Worm (Caenorhabditis elegans): Measurements from ENCODE around the gene F44A2.3.

Gene F44A2.3

ce11 chrV:9334216-9334615 is 29.0 kb downstream of the F44A2.3 start, which contains the start of gene ucp-4:
Gene ucp-4, plus strand, starts transcription at chrV:9334298.
- no peak for TF ChIP-seq blmp-1 (tag; optimal IDR thresholded peaks at IDR 0.05)
- TF ChIP-seq ces-1 (GFP tag; optimal IDR thresholded peaks at IDR 0.05): no peak
- no peak for TF ChIP-seq nhr-2 (tag; optimal IDR thresholded peaks at IDR 0.05)
- no peak for TF ChIP-seq nhr-237 (tag; optimal IDR thresholded peaks at IDR 0.05)
- no peak for TF ChIP-seq unc-62 (GFP tag; optimal IDR thresholded peaks at IDR 0.05)
- TF ChIP-seq nhr-28 (tag; optimal IDR thresholded peaks at IDR 0.05): no peak
- TF ChIP-seq mls-2 (tag; optimal IDR thresholded peaks at IDR 0.05): no peak
- no peak for TF ChIP-seq ceh-39 (tag; optimal IDR thresholded peaks at IDR 0.05)
- TF ChIP-seq mab-5 (tag; optimal IDR thresholded peaks at IDR 0.05): no peak
- TF ChIP-seq sptf-1 (tag; optimal IDR thresholded peaks at IDR 0.05): no peak

ce11 chrV:9336462-9336861 is 31.2 kb downstream of the F44A2.3 start, which contains the start of gene coq-6:
Gene coq-6, plus strand, starts transcription at chrV:9336762.
- no peak for TF ChIP-seq mep-1 (tag; optimal IDR thresholded peaks at IDR 0.05)
- TF ChIP-seq ceh-83 (GFP tag; optimal IDR thresholded peaks at IDR 0.05): no peak
- no peak for TF ChIP-seq unc-39 (tag; optimal IDR thresholded peaks at IDR 0.05)
- TF ChIP-seq flh-1 (GFP tag; optimal IDR thresholded peaks at IDR 0.05): no peak
- no peak for TF ChIP-seq ham-2 (GFP tag; optimal IDR thresholded peaks at IDR 0.05)
- TF ChIP-seq elt-3 (tag; optimal IDR thresholded peaks at IDR 0.05): no peak
- TF ChIP-seq M03D4.4 (tag; optimal IDR thresholded peaks at IDR 0.05): no peak
- TF ChIP-seq bed-3 (GFP tag; optimal IDR thresholded peaks at IDR 0.05): no peak
- TF ChIP-seq tbx-8 (GFP tag; optimal IDR thresholded peaks at IDR 0.05): no peak
- TF ChIP-seq pha-4 (tag; optimal IDR thresholded peaks at IDR 0.05): no peak
- TF ChIP-seq blmp-1 (tag; optimal IDR thresholded peaks at IDR 0.05): no peak
- no peak for TF ChIP-seq ces-1 (GFP tag; optimal IDR thresholded peaks at IDR 0.05)
- no peak for TF ChIP-seq nhr-2 (tag; optimal IDR thresholded peaks at IDR 0.05)
- TF ChIP-seq ztf-11 (tag; optimal IDR thresholded peaks at IDR 0.05): no peak
- TF ChIP-seq ceh-39 (tag; optimal IDR thresholded peaks at IDR 0.05): no peak

ce11 chrV:9338452-9338851 is 33.2 kb downstream of the F44A2.3 start:
- TF ChIP-seq ztf-11 (tag; optimal IDR thresholded peaks at IDR 0.05) (no peak), ces-1 (GFP tag; optimal IDR thresholded peaks at IDR 0.05) (no peak), ceh-83 (GFP tag; optimal IDR thresholded peaks at IDR 0.05) (no peak), nhr-28 (tag; optimal IDR thresholded peaks at IDR 0.05) (no peak), elt-1 (tag; optimal IDR thresholded peaks at IDR 0.05; ENCODE audit: borderline replicate concordance, insufficient read depth) (no peak), nhr-76 (tag; optimal IDR thresholded peaks at IDR 0.05) (no peak), sptf-1 (tag; optimal IDR thresholded peaks at IDR 0.05) (no peak), flh-1 (GFP tag; optimal IDR thresholded peaks at IDR 0.05) (no peak), nhr-12 (tag; optimal IDR thresholded peaks at IDR 0.05) (no peak), snpc-4 (tag; optimal IDR thresholded peaks at IDR 0.05) (no peak), unc-39 (tag; optimal IDR thresholded peaks at IDR 0.05) (no peak), sem-2 (GFP tag; optimal IDR thresholded peaks at IDR 0.05) (no peak), ceh-43 (GFP tag; optimal IDR thresholded peaks at IDR 0.05) (no peak), pha-4 (tag; optimal IDR thresholded peaks at IDR 0.05) (no peak), mab-5 (tag; optimal IDR thresholded peaks at IDR 0.05) (no peak), drap-1 (GFP tag; optimal IDR thresholded peaks at IDR 0.05) (no peak), M03D4.4 (tag; optimal IDR thresholded peaks at IDR 0.05) (no peak), unc-120 (tag; optimal IDR thresholded peaks at IDR 0.05; ENCODE audit: poor library complexity, severe bottlenecking) (no peak), cnd-1 (tag; optimal IDR thresholded peaks at IDR 0.05) (no peak), ceh-39 (tag; optimal IDR thresholded peaks at IDR 0.05) (no peak)

ce11 chrV:9340318-9340717 is 35.1 kb downstream of the F44A2.3 start:
- TF ChIP-seq nhr-237 (tag; optimal IDR thresholded peaks at IDR 0.05): no peak
- no peak for TF ChIP-seq zip-8 (tag; optimal IDR thresholded peaks at IDR 0.05)
- no peak for TF ChIP-seq flh-1 (GFP tag; optimal IDR thresholded peaks at IDR 0.05)
- no peak for TF ChIP-seq unc-120 (tag; optimal IDR thresholded peaks at IDR 0.05; ENCODE audit: poor library complexity, severe bottlenecking)
- no peak for TF ChIP-seq ceh-83 (GFP tag; optimal IDR thresholded peaks at IDR 0.05)
- TF ChIP-seq mep-1 (tag; optimal IDR thresholded peaks at IDR 0.05): no peak

ce11 chrV:9342965-9343628 is 37.9 kb downstream of the F44A2.3 start:
- TF ChIP-seq tbx-8 (GFP tag; optimal IDR thresholded peaks at IDR 0.05): no peak
- TF ChIP-seq drap-1 (GFP tag; optimal IDR thresholded peaks at IDR 0.05): no peak
- no peak for TF ChIP-seq ceh-83 (GFP tag; optimal IDR thresholded peaks at IDR 0.05)
- TF ChIP-seq hlh-1 (tag; optimal IDR thresholded peaks at IDR 0.05): no peak
- TF ChIP-seq unc-120 (tag; optimal IDR thresholded peaks at IDR 0.05; ENCODE audit: poor library complexity, severe bottlenecking): no peak
- TF ChIP-seq ztf-11 (tag; optimal IDR thresholded peaks at IDR 0.05): no peak
- TF ChIP-seq unc-39 (tag; optimal IDR thresholded peaks at IDR 0.05): no peak
- no peak for TF ChIP-seq ces-1 (GFP tag; optimal IDR thresholded peaks at IDR 0.05)
- no peak for TF ChIP-seq pha-4 (tag; optimal IDR thresholded peaks at IDR 0.05)
- TF ChIP-seq elt-1 (tag; optimal IDR thresholded peaks at IDR 0.05; ENCODE audit: borderline replicate concordance, insufficient read depth): no peak
- TF ChIP-seq elt-3 (tag; optimal IDR thresholded peaks at IDR 0.05): no peak

All from whole organism, mixed stage, embryonic.